Fruit fly (Drosophila melanogaster) whole organism, embryonic: ENCODE data around the gene Atpalpha.

Experiments
- Ada2b ChIP-seq: fragments of 200-800 bp; sonication (Bioruptor generic); IDR thresholded peaks from 2 replicates; pipeline ENCODE4 v1.3.6; 2022; ENCODE audit warnings: missing biosample characterization, missing genetic modification characterization
- Atf3 ChIP-seq: fragments of 200-800 bp; sonication (Bioruptor generic); optimal IDR thresholded peaks from 3 replicates; lab custom pipeline; 2016; ENCODE audit warnings: missing biosample characterization, missing genetic modification characterization
- Bgb ChIP-seq: fragments of 200-800 bp; sonication (Bioruptor generic); IDR thresholded peaks from 2 replicates; pipeline ENCODE4 v1.3.6; 2022; ENCODE audit warnings: missing biosample characterization, missing genetic modification characterization; ENCODE audit not compliant: partially characterized antibody
- CG11085 ChIP-seq: fragments of 200-800 bp; sonication (Bioruptor generic); IDR thresholded peaks from 2 replicates; pipeline ENCODE4 v1.3.6; 2022; ENCODE audit warnings: missing biosample characterization, missing genetic modification characterization
- CG11247 ChIP-seq: fragments of 200-800 bp; sonication (Bioruptor generic); IDR thresholded peaks from 2 replicates; pipeline ENCODE4 v1.3.6; 2022; ENCODE audit warnings: missing biosample characterization, missing genetic modification characterization
- CG11398 ChIP-seq: fragments of 200-800 bp; sonication (Bioruptor generic); optimal IDR thresholded peaks from 2 replicates; lab custom pipeline; 2016; ENCODE audit warnings: missing biosample characterization, missing genetic modification characterization
- CG12155 ChIP-seq: fragments of 200-800 bp; sonication (Bioruptor generic); optimal IDR thresholded peaks from 3 replicates; lab custom pipeline; 2016; ENCODE audit warnings: missing biosample characterization, missing genetic modification characterization
- CG13775 ChIP-seq: fragments of 200-800 bp; sonication (Bioruptor generic); optimal IDR thresholded peaks from 3 replicates; lab custom pipeline; 2017; ENCODE audit warnings: missing biosample characterization, mild to moderate bottlenecking, missing genetic modification characterization
- CG17359 ChIP-seq: fragments of 200-800 bp; sonication (Bioruptor generic); optimal IDR thresholded peaks from 3 replicates; lab custom pipeline; 2018; ENCODE audit warnings: missing biosample characterization, mild to moderate bottlenecking, missing genetic modification characterization, moderate library complexity
- CG17361 ChIP-seq: fragments of 200-800 bp; sonication (Bioruptor generic); IDR thresholded peaks from 3 replicates; pipeline ENCODE4 v1.3.6; 2022; ENCODE audit warnings: missing biosample characterization, missing genetic modification characterization
- CG17612 ChIP-seq: fragments of 200-800 bp; sonication (Bioruptor generic); IDR thresholded peaks from 2 replicates; pipeline ENCODE4 v1.3.6; 2022; ENCODE audit warnings: missing biosample characterization, missing genetic modification characterization
- CG17912 ChIP-seq: fragments of 200-800 bp; sonication (Bioruptor generic); optimal IDR thresholded peaks from 2 replicates; lab custom pipeline; 2018; ENCODE audit warnings: missing biosample characterization, mild to moderate bottlenecking, missing genetic modification characterization
- CG2202 ChIP-seq: fragments of 200-800 bp; sonication (Bioruptor generic); optimal IDR thresholded peaks from 2 replicates; lab custom pipeline; 2018; ENCODE audit warnings: missing biosample characterization, mild to moderate bottlenecking, missing genetic modification characterization
- CG2712 ChIP-seq: fragments of 200-800 bp; optimal IDR thresholded peaks from 3 replicates; lab custom pipeline; 2019; ENCODE audit warnings: missing biosample characterization, mild to moderate bottlenecking, missing genetic modification characterization, moderate library complexity
- CG30403 ChIP-seq: fragments of 200-800 bp; sonication (Bioruptor generic); optimal IDR thresholded peaks from 3 replicates; lab custom pipeline; 2016; ENCODE audit warnings: missing biosample characterization, missing genetic modification characterization
- CG3407 ChIP-seq: fragments of 200-800 bp; sonication (Bioruptor generic); optimal IDR thresholded peaks from 2 replicates; lab custom pipeline; 2018; ENCODE audit warnings: missing biosample characterization, mild to moderate bottlenecking, missing genetic modification characterization
- CG3838 ChIP-seq: fragments of 200-800 bp; sonication (Bioruptor generic); optimal IDR thresholded peaks from 3 replicates; lab custom pipeline; 2016; ENCODE audit warnings: missing biosample characterization, missing genetic modification characterization
- CG42726 ChIP-seq: fragments of 200-800 bp; sonication (Bioruptor generic); IDR thresholded peaks from 2 replicates; pipeline ENCODE4 v1.3.6; 2022; ENCODE audit warnings: missing biosample characterization, missing genetic modification characterization; ENCODE audit not compliant: partially characterized antibody
- CG4282 ChIP-seq: fragments of 200-800 bp; sonication (Bioruptor generic); optimal IDR thresholded peaks from 2 replicates; lab custom pipeline; 2016; ENCODE audit warnings: missing biosample characterization, missing genetic modification characterization
- CG4404 ChIP-seq: fragments of 200-800 bp; sonication (Bioruptor generic); IDR thresholded peaks from 2 replicates; pipeline ENCODE4 v1.3.6; 2022; ENCODE audit warnings: missing biosample characterization, missing genetic modification characterization
- CG4617 ChIP-seq: fragments of 200-800 bp; sonication (Bioruptor generic); optimal IDR thresholded peaks from 3 replicates; lab custom pipeline; 2016; ENCODE audit warnings: missing biosample characterization, missing genetic modification characterization, borderline replicate concordance
- CG6654 ChIP-seq: fragments of 200-800 bp; sonication (Bioruptor generic); optimal IDR thresholded peaks from 2 replicates; lab custom pipeline; 2017; ENCODE audit warnings: missing biosample characterization, mild to moderate bottlenecking, missing genetic modification characterization
- CG7357 ChIP-seq: fragments of 200-800 bp; sonication (Bioruptor generic); IDR thresholded peaks from 3 replicates; pipeline ENCODE4 v1.3.6; 2022; ENCODE audit warnings: missing biosample characterization, missing genetic modification characterization
- CG8388 ChIP-seq: fragments of 200-800 bp; sonication (Bioruptor generic); optimal IDR thresholded peaks from 2 replicates; lab custom pipeline; 2019; ENCODE audit warnings: missing biosample characterization, mild to moderate bottlenecking, missing genetic modification characterization, moderate library complexity
- CG9817 ChIP-seq: fragments of 200-800 bp; sonication (Bioruptor generic); optimal IDR thresholded peaks from 2 replicates; lab custom pipeline; 2018; ENCODE audit warnings: missing biosample characterization, mild to moderate bottlenecking, missing genetic modification characterization, moderate library complexity
- Camta ChIP-seq: fragments of 200-800 bp; sonication (Bioruptor generic); optimal IDR thresholded peaks from 2 replicates; lab custom pipeline; 2016; ENCODE audit warnings: missing biosample characterization, missing genetic modification characterization
- Fer3 ChIP-seq: fragments of 200-800 bp; sonication (Bioruptor generic); optimal IDR thresholded peaks from 2 replicates; lab custom pipeline; 2018; ENCODE audit warnings: missing biosample characterization, mild to moderate bottlenecking, missing genetic modification characterization, moderate library complexity
- HHEX ChIP-seq: fragments of 200-800 bp; sonication (Bioruptor generic); optimal IDR thresholded peaks from 3 replicates; lab custom pipeline; 2017; ENCODE audit warnings: missing biosample characterization, mild to moderate bottlenecking, missing genetic modification characterization, missing genetic modification reagents
- HLH3B ChIP-seq: fragments of 200-800 bp; sonication (Bioruptor generic); IDR thresholded peaks from 2 replicates; pipeline ENCODE4 v1.3.6; 2022; ENCODE audit warnings: missing biosample characterization, missing genetic modification characterization
- Hr3 ChIP-seq: fragments of 200-800 bp; sonication (Bioruptor generic); optimal IDR thresholded peaks from 3 replicates; lab custom pipeline; 2016; ENCODE audit warnings: missing biosample characterization, missing genetic modification characterization
- Meics ChIP-seq: fragments of 200-800 bp; sonication (Bioruptor generic); optimal IDR thresholded peaks from 2 replicates; lab custom pipeline; 2017; ENCODE audit warnings: missing biosample characterization, mild to moderate bottlenecking, missing genetic modification characterization
- NC2β ChIP-seq: fragments of 200-800 bp; sonication (Bioruptor generic); optimal IDR thresholded peaks from 2 replicates; lab custom pipeline; 2016; ENCODE audit warnings: missing biosample characterization, missing genetic modification characterization
- Sry-β ChIP-seq: fragments of 200-800 bp; sonication (Bioruptor generic); optimal IDR thresholded peaks from 2 replicates; lab custom pipeline; 2018; ENCODE audit warnings: missing biosample characterization, mild to moderate bottlenecking, missing genetic modification characterization, moderate library complexity
- Tbp ChIP-seq: fragments of >200 bp; optimal IDR thresholded peaks from 2 replicates; lab custom pipeline; 2018; ENCODE audit warnings: missing biosample characterization, missing genetic modification characterization
- cad ChIP-seq: fragments of >200 bp; optimal IDR thresholded peaks from 2 replicates; lab custom pipeline; 2017; ENCODE audit warnings: missing biosample characterization, missing genetic modification characterization
- cas ChIP-seq: fragments of 200-800 bp; sonication (Bioruptor generic); IDR thresholded peaks from 2 replicates; pipeline ENCODE4 v1.3.6; 2022; ENCODE audit warnings: missing biosample characterization, missing genetic modification characterization
- chif ChIP-seq, 2 experiments: fragments of 200-800 bp; sonication (Bioruptor generic); optimal IDR thresholded peaks; 3 replicates each; lab custom pipeline; 2016; ENCODE audit warnings: missing biosample characterization in 2 of 2, missing genetic modification characterization in 2 of 2
- cwo ChIP-seq: fragments of 200-800 bp; sonication (Bioruptor generic); optimal IDR thresholded peaks from 3 replicates; lab custom pipeline; 2017; ENCODE audit warnings: missing biosample characterization, missing genetic modification characterization, mild to moderate bottlenecking, moderate library complexity, missing genetic modification reagents
- exex ChIP-seq: fragments of 200-800 bp; sonication (Bioruptor generic); optimal IDR thresholded peaks from 4 replicates; lab custom pipeline; 2018; ENCODE audit warnings: missing biosample characterization, mild to moderate bottlenecking, missing genetic modification characterization, moderate library complexity
- fd96Cb ChIP-seq: fragments of 200-800 bp; sonication (Bioruptor generic); optimal IDR thresholded peaks from 2 replicates; lab custom pipeline; 2018; ENCODE audit warnings: missing biosample characterization, mild to moderate bottlenecking, missing genetic modification characterization, moderate library complexity
- grau ChIP-seq: fragments of 200-800 bp; optimal IDR thresholded peaks from 3 replicates; lab custom pipeline; 2019; ENCODE audit warnings: missing biosample characterization, mild to moderate bottlenecking, missing genetic modification characterization, moderate library complexity
- grn ChIP-seq: fragments of 200-800 bp; sonication (Bioruptor generic); optimal IDR thresholded peaks from 3 replicates; lab custom pipeline; 2017; ENCODE audit warnings: missing biosample characterization, missing genetic modification characterization
- jumu ChIP-seq: fragments of 200-800 bp; sonication (Bioruptor generic); optimal IDR thresholded peaks from 3 replicates; lab custom pipeline; 2016; ENCODE audit warnings: missing biosample characterization, missing genetic modification characterization
- luna ChIP-seq: fragments of 200-800 bp; sonication (Bioruptor generic); optimal IDR thresholded peaks from 2 replicates; lab custom pipeline; 2016; ENCODE audit warnings: missing biosample characterization, missing genetic modification characterization
- pzg ChIP-seq: fragments of 200-800 bp; sonication (Bioruptor generic); optimal IDR thresholded peaks from 3 replicates; lab custom pipeline; 2018; ENCODE audit warnings: missing biosample characterization, mild to moderate bottlenecking, missing genetic modification characterization, moderate library complexity
- sc ChIP-seq, 3 experiments: fragments of >200 bp in 2 of 3; fragments of 200-800 bp in 1 of 3; sonication (Bioruptor generic) in 1 of 3; optimal IDR thresholded peaks; 2 replicates in 2 of 3; 3 replicates in 1 of 3; lab custom pipeline; 2017; ENCODE audit warnings: mild to moderate bottlenecking in 1 of 3, missing biosample characterization in 1 of 3, missing genetic modification characterization in 1 of 3, missing genetic modification reagents in 1 of 3
- scrt ChIP-seq: fragments of 200-800 bp; sonication (Bioruptor generic); optimal IDR thresholded peaks from 2 replicates; lab custom pipeline; 2018; ENCODE audit warnings: missing biosample characterization, mild to moderate bottlenecking, missing genetic modification characterization, moderate library complexity
- slbo ChIP-seq: fragments of 200-800 bp; sonication (Bioruptor generic); IDR thresholded peaks from 2 replicates; pipeline ENCODE4 v1.3.6; 2022; ENCODE audit warnings: missing biosample characterization, missing genetic modification characterization
- sob ChIP-seq: fragments of 200-800 bp; sonication (Bioruptor generic); IDR thresholded peaks from 2 replicates; pipeline ENCODE4 v1.3.6; 2022; ENCODE audit warnings: missing biosample characterization, missing genetic modification characterization
- tin ChIP-seq: fragments of 200-800 bp; sonication (Bioruptor generic); optimal IDR thresholded peaks from 3 replicates; lab custom pipeline; 2016; ENCODE audit warnings: missing biosample characterization, missing genetic modification characterization

Atpalpha gene

DNA sequence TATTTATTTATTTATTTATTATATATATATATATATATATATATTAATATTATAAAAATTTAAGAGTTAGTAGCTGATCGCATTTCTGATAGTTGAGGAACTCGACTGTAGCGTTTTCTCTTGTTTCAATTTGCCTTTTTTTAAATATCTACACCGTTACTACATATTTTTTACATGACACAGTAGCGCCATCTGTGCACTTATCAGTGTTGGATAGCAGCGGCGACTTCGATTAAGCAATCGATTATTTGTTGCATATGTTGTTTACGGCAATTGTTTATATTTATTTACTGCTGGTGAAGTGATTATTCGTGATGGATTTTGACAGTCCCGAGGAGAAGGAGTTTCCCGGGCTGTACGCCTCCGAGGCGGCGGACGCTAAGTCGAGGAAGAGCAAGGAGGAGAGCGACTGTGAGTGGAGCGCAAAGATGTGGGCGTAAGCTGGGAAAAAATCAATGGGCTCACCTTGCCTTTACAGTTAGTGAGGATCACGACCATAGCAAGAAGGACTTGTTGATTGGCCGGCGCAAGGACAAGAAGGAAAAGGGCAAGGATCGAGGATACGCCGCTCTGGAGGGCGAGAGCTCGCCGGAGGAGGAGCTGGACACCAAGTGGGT lies 69.1 kb downstream of the Atpalpha start, which contains the start of gene Rlip:
Rlip (plus strand) TSS at position 221 of the 617 bp plus-strand sequence.
- TF ChIP-seq CG11398 (no peak), slbo (GFP tag; lab: Robert Waterston, UW) (peak; percentile 79), Tbp (no peak), scrt (GFP tag; lab: Kevin White, UChicago) (peak; percentile 90), NC2β (GFP tag; lab: Kevin White, UChicago) (no peak), CG13775 (GFP tag; lab: Kevin White, UChicago) (no peak), CG17612 (GFP tag; lab: Robert Waterston, UW) (no peak), CG7357 (GFP tag; lab: Robert Waterston, UW) (no peak), CG2712 (tag; lab: Kevin White, UChicago) (peak; percentile 46), HHEX (peak; percentile 38), CG17912 (no peak), CG30403 (GFP tag; lab: Kevin White, UChicago) (peak; percentile 46), CG17361 (peak; percentile 43; the same call in 1 of the 3 replicates), exex (tag; lab: Kevin White, UChicago) (peak; percentile 18), cwo (GFP tag; lab: Kevin White, UChicago) (no peak), cad (GFP tag; lab: Kevin White, UChicago) (no peak), CG11247 (peak; percentile 75), luna (GFP tag; lab: Kevin White, UChicago) (peak; percentile 14), CG12155 (GFP tag; lab: Kevin White, UChicago) (peak; percentile 25), CG8388 (no peak), Fer3 (tag; lab: Kevin White, UChicago) (peak; percentile 37), CG3407 (GFP tag; lab: Kevin White, UChicago) (no peak), CG17359 (tag; lab: Kevin White, UChicago) (peak; percentile 24), CG11085 (GFP tag; lab: Robert Waterston, UW) (0 out of 2 replicates have a peak, but pooled peaks have one; percentile 42), cas (no peak), Hr3 (GFP tag; lab: Kevin White, UChicago) (peak; percentile 34), HLH3B (GFP tag; lab: Robert Waterston, UW) (peak; percentile 53; the same call in 1 of the 2 replicates), Bgb (GFP tag; lab: Robert Waterston, UW) (peak; percentile 74), CG9817 (peak; percentile 47), sc (optimal IDR thresholded peaks at IDR 0.05; lab: Kevin White, UChicago) (no peak), sc (GFP tag; optimal IDR thresholded peaks at IDR 0.05; lab: Kevin White, UChicago) (no peak), sob (GFP tag; lab: Robert Waterston, UW) (peak; percentile 80), Meics (GFP tag; lab: Kevin White, UChicago) (peak; percentile 19), tin (GFP tag; lab: Kevin White, UChicago) (peak; percentile 65), CG4404 (no peak), pzg (GFP tag; lab: Kevin White, UChicago) (peak; percentile 77), grn (GFP tag; lab: Kevin White, UChicago) (no peak), CG3838 (GFP tag; lab: Kevin White, UChicago) (peak; percentile 100), Ada2b (GFP tag; lab: Robert Waterston, UW) (no peak), grau (no peak), CG4282 (GFP tag; lab: Kevin White, UChicago) (peak; percentile 49), Atf3 (GFP tag; lab: Kevin White, UChicago) (peak; percentile 21), chif (GFP tag; optimal IDR thresholded peaks at IDR 0.05; lab: Kevin White, UChicago) (peak in 1 of 2 experiments; percentile 7), fd96Cb (tag; lab: Kevin White, UChicago) (no peak), CG4617 (GFP tag; lab: Kevin White, UChicago) (peak; percentile 83), Camta (GFP tag; lab: Kevin White, UChicago) (peak; percentile 50), Sry-β (GFP tag; lab: Kevin White, UChicago) (peak; percentile 16), CG42726 (peak; percentile 71), CG6654 (GFP tag; lab: Kevin White, UChicago) (no peak), CG2202 (no peak), jumu (peak; percentile 52)
